Fruit fly (Drosophila melanogaster): Measurements from ENCODE around the gene RpS14b.

Gene RpS14b

dm6 chrX:7965761-7966555 is 31.3 kb downstream of the RpS14b start (continued):
- TF ChIP-seq CG6792 (GFP tag; optimal IDR thresholded peaks at IDR 0.05) (no peak), Sox14 (GFP tag; optimal IDR thresholded peaks at IDR 0.05) (no peak)

- TF ChIP-seq spab (GFP tag; optimal IDR thresholded peaks at IDR 0.05): no peak
- TF ChIP-seq CG6808 (GFP tag; optimal IDR thresholded peaks at IDR 0.05): peak; percentile 16
- TF ChIP-seq Gug (GFP tag; IDR thresholded peaks at IDR 0.05): no peak
- peak; percentile 20 for TF ChIP-seq CG6276 (GFP tag; optimal IDR thresholded peaks at IDR 0.05)
- no peak for TF ChIP-seq CG11294 (GFP tag; IDR thresholded peaks at IDR 0.05)
- TF ChIP-seq CG8319 (GFP tag; optimal IDR thresholded peaks at IDR 0.05): no peak
- no peak for TF ChIP-seq CG7368 (GFP tag; optimal IDR thresholded peaks at IDR 0.05)
- TF ChIP-seq fkh (GFP tag; optimal IDR thresholded peaks at IDR 0.05): peak; percentile 83
- TF ChIP-seq Sox14 (GFP tag; optimal IDR thresholded peaks at IDR 0.05): peak; percentile 69
- TF ChIP-seq Sox102F (GFP tag; optimal IDR thresholded peaks at IDR 0.05): no peak
- 0 out of 3 replicates have a peak, but pooled peaks have one; percentile 38 for TF ChIP-seq CG6163 (GFP tag; IDR thresholded peaks at IDR 0.05)
- TF ChIP-seq dsx (GFP tag; optimal IDR thresholded peaks at IDR 0.05; ENCODE audit: poor library complexity, severe bottlenecking): no peak
- no peak for TF ChIP-seq OdsH (GFP tag; optimal IDR thresholded peaks at IDR 0.05)
- TF ChIP-seq CG8119 (GFP tag; IDR thresholded peaks at IDR 0.05): 0 out of 3 replicates have a peak, but pooled peaks have one; percentile 15
- TF ChIP-seq CG6854 (GFP tag; optimal IDR thresholded peaks at IDR 0.05): no peak
- TF ChIP-seq Eip78C (GFP tag): peak; percentile 49
- no peak for TF ChIP-seq Met (GFP tag; optimal IDR thresholded peaks at IDR 0.05)
- TF ChIP-seq svp (GFP tag): peak; percentile 36
- no peak for TF ChIP-seq ss (GFP tag; optimal IDR thresholded peaks at IDR 0.05)
Measured at dm6 chrX:7967052-7967847, 32.6 kb downstream of the RpS14b start.

dm6 chrX:7967848-7968143 is 33.1 kb downstream of the RpS14b start:
- TF ChIP-seq salr (GFP tag; optimal IDR thresholded peaks at IDR 0.05) (no peak), CG34406 (GFP tag; optimal IDR thresholded peaks at IDR 0.05) (no peak), net (GFP tag; optimal IDR thresholded peaks at IDR 0.05) (no peak), ss (GFP tag; optimal IDR thresholded peaks at IDR 0.05) (peak in 1 of 2 experiments; percentile 56), Hr38 (GFP tag; optimal IDR thresholded peaks at IDR 0.05) (no peak), Met (GFP tag; optimal IDR thresholded peaks at IDR 0.05) (no peak), acj6 (GFP tag; optimal IDR thresholded peaks at IDR 0.05) (no peak), CG4318 (GFP tag; optimal IDR thresholded peaks at IDR 0.05) (no peak), svp (GFP tag) (no peak), CG8119 (GFP tag; IDR thresholded peaks at IDR 0.05) (0 out of 3 replicates have a peak, but pooled peaks have one; percentile 9), CG3919 (GFP tag; optimal IDR thresholded peaks at IDR 0.05) (no peak), Sox15 (GFP tag; optimal IDR thresholded peaks at IDR 0.05) (no peak), achi (GFP tag; optimal IDR thresholded peaks at IDR 0.05) (no peak), fd85E (GFP tag; optimal IDR thresholded peaks at IDR 0.05) (no peak), Ets96B (tag; optimal IDR thresholded peaks at IDR 0.05) (no peak), CG6163 (GFP tag; IDR thresholded peaks at IDR 0.05) (no peak), Sox14 (GFP tag; optimal IDR thresholded peaks at IDR 0.05) (peak; percentile 28), Eip78C (GFP tag) (no peak), fd59A (GFP tag; optimal IDR thresholded peaks at IDR 0.05) (no peak), Lpt (GFP tag; optimal IDR thresholded peaks at IDR 0.05) (no peak), dsx (GFP tag; optimal IDR thresholded peaks at IDR 0.05; ENCODE audit: poor library complexity, severe bottlenecking) (peak; percentile 14), CG31627 (GFP tag; optimal IDR thresholded peaks at IDR 0.05) (no peak), CG9139 (GFP tag; optimal IDR thresholded peaks at IDR 0.05) (peak; percentile 10), Sox102F (GFP tag; optimal IDR thresholded peaks at IDR 0.05) (no peak)
